Worm (Caenorhabditis elegans) whole organism, early embryonic: ENCODE results near the gene efk-1.

Experiments used
- B0310.2 ChIP-seq: sonication (generic microtip); optimal IDR thresholded peaks from 2 replicates; lab custom pipeline; 2016; ENCODE audit warnings: mild to moderate bottlenecking, missing genetic modification characterization, missing compliant biosample characterization
- F13C5.2 ChIP-seq: sonication (generic microtip); optimal IDR thresholded peaks from 2 replicates; lab custom pipeline; 2017; ENCODE audit warnings: mild to moderate bottlenecking, missing genetic modification characterization, inconsistent platforms, missing compliant biosample characterization
- aly-1 ChIP-seq: sonication (generic microtip); optimal IDR thresholded peaks from 2 replicates; lab custom pipeline; 2016; ENCODE audit warnings: missing genetic modification characterization, missing compliant biosample characterization
- ama-1 ChIP-seq: fragments of 150-350 bp; optimal IDR thresholded peaks from 2 replicates; lab custom pipeline; 2014
- ceh-13 ChIP-seq: fragments of 200-800 bp; sonication (Bioruptor generic); optimal IDR thresholded peaks from 2 replicates; lab custom pipeline; 2018; ENCODE audit warnings: mild to moderate bottlenecking, missing genetic modification characterization, missing compliant biosample characterization
- ceh-36 ChIP-seq: sonication (generic microtip); optimal IDR thresholded peaks from 2 replicates; lab custom pipeline; 2016; ENCODE audit warnings: missing genetic modification characterization, inconsistent platforms, missing compliant biosample characterization
- ets-7 ChIP-seq: sonication (generic microtip); optimal IDR thresholded peaks from 2 replicates; lab custom pipeline; 2016; ENCODE audit warnings: missing genotype, missing genetic modification characterization, missing compliant biosample characterization
- flt-1 ChIP-seq: fragments of 200-800 bp; sonication (Bioruptor generic); IDR thresholded peaks from 2 replicates; pipeline ENCODE4 v1.3.6; 2022; ENCODE audit warnings: missing genetic modification characterization, missing compliant biosample characterization
- hmbx-1 ChIP-seq: sonication (generic microtip); optimal IDR thresholded peaks from 2 replicates; lab custom pipeline; 2016; ENCODE audit warnings: mild to moderate bottlenecking, missing genetic modification characterization, missing compliant biosample characterization
- hmg-4 ChIP-seq: fragments of 200-800 bp; sonication (Bioruptor generic); optimal IDR thresholded peaks from 2 replicates; lab custom pipeline; 2018; ENCODE audit warnings: mild to moderate bottlenecking, missing genetic modification characterization, missing compliant biosample characterization
- hnd-1 ChIP-seq: sonication (generic microtip); optimal IDR thresholded peaks from 2 replicates; lab custom pipeline; 2016; ENCODE audit warnings: missing genetic modification characterization, missing compliant biosample characterization
- pes-1 ChIP-seq: fragments of 200-800 bp; sonication (Bioruptor generic); IDR thresholded peaks from 2 replicates; pipeline ENCODE4 v1.3.6; 2022; ENCODE audit warnings: missing genetic modification reagents, missing genetic modification characterization, missing compliant biosample characterization
- scrt-1 ChIP-seq: fragments of 200-800 bp; sonication (Bioruptor generic); IDR thresholded peaks from 2 replicates; pipeline ENCODE4 v1.3.6; 2022; ENCODE audit warnings: missing genetic modification characterization, missing compliant biosample characterization
- sea-1 ChIP-seq: fragments of 200-800 bp; sonication (Bioruptor generic); conservative IDR thresholded peaks from 2 replicates; pipeline ENCODE4 v1.3.6; 2022; ENCODE audit warnings: missing genetic modification characterization, missing compliant biosample characterization
- tbx-11 ChIP-seq: fragments of 200-800 bp; sonication (Bioruptor generic); IDR thresholded peaks from 2 replicates; pipeline ENCODE4 v1.3.6; 2022; ENCODE audit warnings: missing genetic modification characterization, missing compliant biosample characterization
- tbx-37 ChIP-seq: fragments of 200-800 bp; sonication (Bioruptor generic); conservative IDR thresholded peaks from 2 replicates; pipeline ENCODE4 v1.3.6; 2022; ENCODE audit warnings: missing genetic modification reagents, missing genetic modification characterization, missing compliant biosample characterization
- tra-4 ChIP-seq: sonication (generic microtip); optimal IDR thresholded peaks from 2 replicates; lab custom pipeline; 2017; ENCODE audit warnings: missing genetic modification characterization, missing compliant biosample characterization

Gene efk-1

ce11 chrIII:6168497-6169227, at the start of gene efk-1:
Gene efk-1, minus strand, starts transcription at chrIII:6168547.
- TF ChIP-seq ets-7 (tag; lab: Kevin White, UChicago) (no peak), B0310.2 (tag; lab: Kevin White, UChicago) (no peak), hmbx-1 (tag; lab: Kevin White, UChicago) (no peak), ceh-36 (no peak), aly-1 (tag; lab: Kevin White, UChicago) (no peak), tra-4 (tag; lab: Kevin White, UChicago) (no peak), hmg-4 (GFP tag; lab: Kevin White, UChicago) (no peak), F13C5.2 (no peak), hnd-1 (no peak)

DNA sequence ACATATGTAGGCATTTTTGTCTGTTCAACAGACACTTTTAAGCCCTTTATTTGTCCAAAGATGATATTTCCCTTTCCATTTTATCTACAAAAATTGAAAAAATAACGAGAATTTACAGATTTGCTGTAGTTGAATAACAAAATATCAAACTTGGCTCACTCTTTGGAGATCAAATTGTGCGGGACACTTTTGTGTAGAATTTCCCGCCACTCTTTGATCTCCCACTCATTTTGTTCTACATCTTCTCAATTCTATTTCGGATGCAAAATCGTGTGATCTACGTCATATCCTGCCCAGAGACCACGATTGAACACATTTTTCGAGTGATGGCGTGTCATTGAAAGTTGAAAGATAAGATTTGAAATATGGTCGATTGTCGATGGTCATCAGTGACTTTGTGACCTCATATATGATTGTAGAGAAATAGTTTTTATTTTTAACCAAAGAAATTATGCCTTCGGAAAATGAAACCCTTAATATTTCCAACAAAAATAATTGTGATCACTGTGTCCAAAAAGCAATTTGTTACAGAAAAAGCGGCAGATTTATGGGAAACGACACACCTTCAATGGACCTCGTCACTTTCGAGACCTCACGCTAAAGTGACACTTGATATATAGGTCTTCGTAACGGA, 48.6 kb upstream of the efk-1 start, which contains the start of gene hot-4:
TSS of gene hot-4 (plus strand) at position 584 of the 634 bp plus-strand sequence.
- TF ChIP-seq hmg-4 (GFP tag; lab: Kevin White, UChicago): no peak
- TF ChIP-seq flt-1 (GFP tag; lab: Robert Waterston, UW): no peak
- no peak for TF ChIP-seq tbx-37 (GFP tag; lab: Robert Waterston, UW)
- TF ChIP-seq hnd-1: no peak
- TF ChIP-seq B0310.2 (tag; lab: Kevin White, UChicago): no peak
- TF ChIP-seq hmbx-1 (tag; lab: Kevin White, UChicago): no peak
- TF ChIP-seq ceh-36: no peak
- no peak for TF ChIP-seq pes-1 (GFP tag; lab: Robert Waterston, UW)
- TF ChIP-seq ets-7 (tag; lab: Kevin White, UChicago): no peak
- TF ChIP-seq scrt-1 (GFP tag; lab: Robert Waterston, UW): no peak
- no peak for TF ChIP-seq ceh-13 (GFP tag; lab: Kevin White, UChicago)
- no peak for TF ChIP-seq tbx-11 (GFP tag; lab: Robert Waterston, UW)

DNA sequence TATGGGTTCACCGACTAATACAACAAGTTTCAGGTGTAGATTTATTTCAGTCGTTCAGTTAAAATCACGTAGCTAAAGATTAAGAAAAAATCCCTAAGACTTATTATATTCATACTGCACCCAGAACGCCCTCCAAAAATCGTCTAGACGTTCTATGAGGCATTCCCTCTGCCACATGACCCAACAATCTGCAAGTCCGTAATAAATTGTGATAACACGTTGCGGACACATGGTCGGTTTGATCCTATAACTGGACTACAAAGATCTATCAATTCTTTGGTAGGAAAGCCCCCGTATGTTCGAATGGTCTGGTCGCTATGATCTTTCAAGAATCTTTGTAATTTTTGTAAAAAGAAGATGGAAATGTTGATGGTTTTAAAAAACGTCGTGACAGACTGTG, 47.6 kb upstream of the efk-1 start:
- TF ChIP-seq hmg-4 (GFP tag; lab: Kevin White, UChicago) (no peak), pes-1 (GFP tag; lab: Robert Waterston, UW) (no peak), sea-1 (GFP tag; lab: Robert Waterston, UW) (no peak), hnd-1 (no peak), ceh-36 (no peak), scrt-1 (GFP tag; lab: Robert Waterston, UW) (no peak), ama-1 (lab: Kevin White, UChicago) (no peak), aly-1 (tag; lab: Kevin White, UChicago) (no peak), tbx-11 (GFP tag; lab: Robert Waterston, UW) (no peak), hmbx-1 (tag; lab: Kevin White, UChicago) (no peak), flt-1 (GFP tag; lab: Robert Waterston, UW) (no peak), ets-7 (tag; lab: Kevin White, UChicago) (no peak), B0310.2 (tag; lab: Kevin White, UChicago) (no peak), tbx-37 (GFP tag; lab: Robert Waterston, UW) (no peak), ceh-13 (GFP tag; lab: Kevin White, UChicago) (no peak), tra-4 (tag; lab: Kevin White, UChicago) (no peak), F13C5.2 (no peak)

DNA sequence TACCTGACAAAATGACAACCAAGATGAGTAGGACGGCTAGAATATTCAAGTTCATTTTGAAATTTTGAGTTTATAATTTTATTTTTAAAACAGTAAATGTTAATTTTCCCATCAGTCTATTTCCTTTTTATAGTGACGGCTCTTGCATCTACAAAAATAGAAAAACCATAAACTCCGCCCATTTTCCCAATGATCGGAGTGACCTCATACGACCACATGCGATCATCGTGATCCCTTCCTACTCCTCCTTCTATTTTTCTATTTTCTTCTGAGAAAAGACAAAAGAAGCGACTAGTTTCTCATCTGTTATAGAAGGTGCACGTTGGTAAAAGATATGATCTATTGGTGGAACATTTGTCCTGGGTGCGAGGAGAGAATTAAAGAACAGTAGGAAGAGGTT, 47.1 kb upstream of the efk-1 start, which contains the start of gene C23G10.11:
TSS of gene C23G10.11 (minus strand) at position 101 of the 400 bp plus-strand sequence.
- TF ChIP-seq pes-1 (GFP tag; lab: Robert Waterston, UW): no peak
- no peak for TF ChIP-seq ceh-13 (GFP tag; lab: Kevin White, UChicago)
- no peak for TF ChIP-seq F13C5.2
- no peak for TF ChIP-seq B0310.2 (tag; lab: Kevin White, UChicago)
- no peak for TF ChIP-seq hmg-4 (GFP tag; lab: Kevin White, UChicago)
- no peak for TF ChIP-seq flt-1 (GFP tag; lab: Robert Waterston, UW)
- TF ChIP-seq ceh-36: no peak
- TF ChIP-seq tbx-11 (GFP tag; lab: Robert Waterston, UW): no peak
- TF ChIP-seq scrt-1 (GFP tag; lab: Robert Waterston, UW): no peak
- TF ChIP-seq ets-7 (tag; lab: Kevin White, UChicago): no peak
- no peak for TF ChIP-seq ama-1 (lab: Kevin White, UChicago)
- TF ChIP-seq tra-4 (tag; lab: Kevin White, UChicago): no peak
- TF ChIP-seq hmbx-1 (tag; lab: Kevin White, UChicago): no peak
- TF ChIP-seq tbx-37 (GFP tag; lab: Robert Waterston, UW): no peak
- TF ChIP-seq hnd-1: no peak
- no peak for TF ChIP-seq sea-1 (GFP tag; lab: Robert Waterston, UW)
- TF ChIP-seq aly-1 (tag; lab: Kevin White, UChicago): no peak

ce11 chrIII:6213915-6214314, 45.6 kb upstream of the efk-1 start, which contains the start of gene C23G10.10:
Gene C23G10.10, minus strand, starts transcription at chrIII:6214015.
- TF ChIP-seq B0310.2 (tag; lab: Kevin White, UChicago) (no peak), sea-1 (GFP tag; lab: Robert Waterston, UW) (no peak), tra-4 (tag; lab: Kevin White, UChicago) (no peak), aly-1 (tag; lab: Kevin White, UChicago) (no peak), hnd-1 (no peak), F13C5.2 (no peak), scrt-1 (GFP tag; lab: Robert Waterston, UW) (no peak), hmg-4 (GFP tag; lab: Kevin White, UChicago) (no peak), pes-1 (GFP tag; lab: Robert Waterston, UW) (no peak), hmbx-1 (tag; lab: Kevin White, UChicago) (no peak), flt-1 (GFP tag; lab: Robert Waterston, UW) (no peak), tbx-11 (GFP tag; lab: Robert Waterston, UW) (no peak), tbx-37 (GFP tag; lab: Robert Waterston, UW) (no peak)

DNA sequence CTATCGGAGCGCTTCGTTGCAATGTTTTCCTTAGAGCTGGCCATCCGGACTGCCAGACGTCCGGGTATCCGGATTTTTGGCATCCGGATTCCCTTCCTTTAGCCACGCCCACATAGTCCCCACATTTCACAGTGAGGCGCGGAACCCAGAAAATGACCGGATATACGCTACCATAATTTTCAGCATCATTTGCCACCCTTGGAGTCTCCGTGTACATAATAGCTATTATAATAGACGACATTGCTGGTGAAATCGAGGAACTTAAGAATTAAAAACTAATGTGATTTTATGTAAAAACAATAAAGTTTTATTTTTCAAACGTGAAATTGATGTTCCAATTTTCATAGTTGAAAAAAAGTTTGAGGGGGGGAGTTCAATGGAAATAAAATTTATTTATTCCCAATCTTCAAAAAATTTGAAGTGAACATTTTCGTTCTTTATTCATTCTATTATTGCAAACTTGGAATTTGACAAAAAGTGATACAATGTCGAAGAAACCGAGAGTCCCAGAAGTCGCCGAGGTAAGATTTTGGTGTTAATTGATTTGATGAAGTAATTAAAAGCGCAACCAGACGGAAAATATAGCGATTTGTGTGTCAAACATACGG, 42.0 kb upstream of the efk-1 start:
- TF ChIP-seq tbx-11 (GFP tag; lab: Robert Waterston, UW): no peak
- TF ChIP-seq flt-1 (GFP tag; lab: Robert Waterston, UW): no peak
